Fruit fly (Drosophila melanogaster): ENCODE results near the gene CG34134.

dm6 chr2L:8161994-8162306 lies 28.6 kb downstream of the CG34134 start:
- TF ChIP-seq h (optimal IDR thresholded peaks at IDR 0.05) (no peak), Myc (optimal IDR thresholded peaks at IDR 0.05) (no peak), ttk (optimal IDR thresholded peaks at IDR 0.05) (no peak), psq (optimal IDR thresholded peaks at IDR 0.05) (no peak), insv (optimal IDR thresholded peaks at IDR 0.05) (no peak)
